Worm (Caenorhabditis elegans) whole organism, L1 larva: ENCODE results near the gene gcsh-1.

Source experiments
- C04F5.9 ChIP-seq: sonication (generic microtip); optimal IDR thresholded peaks from 2 replicates; lab custom pipeline; 2016; ENCODE audit warnings: missing genetic modification characterization, missing compliant biosample characterization
- C34B4.2 ChIP-seq: sonication (generic microtip); optimal IDR thresholded peaks from 2 replicates; lab custom pipeline; 2017; ENCODE audit warnings: mild to moderate bottlenecking, missing genetic modification characterization, missing compliant biosample characterization
- Y116A8C.19 ChIP-seq: sonication (generic microtip); optimal IDR thresholded peaks from 2 replicates; lab custom pipeline; 2016; ENCODE audit warnings: missing compliant biosample characterization, missing genetic modification characterization, borderline replicate concordance
- aly-2 ChIP-seq: fragments of 150-350 bp; optimal IDR thresholded peaks from 2 replicates; lab custom pipeline; 2014; ENCODE audit warnings: missing biosample characterization, missing genetic modification characterization
- ama-1 ChIP-seq: fragments of 150-350 bp; optimal IDR thresholded peaks from 2 replicates; lab custom pipeline; 2014
- blmp-1 ChIP-seq: fragments of 150-350 bp; optimal IDR thresholded peaks from 2 replicates; lab custom pipeline; 2014; ENCODE audit warnings: missing biosample characterization, missing genetic modification characterization
- ceh-8 ChIP-seq: fragments of 200-800 bp; sonication (Bioruptor generic); optimal IDR thresholded peaks from 2 replicates; lab custom pipeline; 2018; ENCODE audit warnings: mild to moderate bottlenecking, missing genetic modification characterization, moderate library complexity, missing compliant biosample characterization
- dpl-1 ChIP-seq, 3 experiments: fragments of 150-350 bp in 2 of 3; sonication (generic microtip) in 1 of 3; optimal IDR thresholded peaks; 2 replicates each; lab custom pipeline; 2014 to 2017; ENCODE audit warnings: missing biosample characterization in 3 of 3, missing genetic modification characterization in 3 of 3, missing genetic modification reagents in 3 of 3
- efl-1 ChIP-seq, 4 experiments: fragments of 150-350 bp; optimal IDR thresholded peaks in 3 of 4; peaks in 1 of 4; 1 replicate in 1 of 4; 2 replicates in 3 of 4; lab custom pipeline; 2014; ENCODE audit warnings: missing biosample characterization in 2 of 4, missing genetic modification characterization in 2 of 4, missing genetic modification reagents in 2 of 4
- efl-3 ChIP-seq: fragments of 200-800 bp; sonication (Bioruptor generic); optimal IDR thresholded peaks from 2 replicates; lab custom pipeline; 2018; ENCODE audit warnings: mild to moderate bottlenecking, missing genetic modification characterization, missing compliant biosample characterization
- egl-27 ChIP-seq, 2 experiments: fragments of 150-350 bp in 1 of 2; sonication (generic microtip); optimal IDR thresholded peaks; 3 replicates each; lab custom pipeline; 2017 to 2018; ENCODE audit warnings: missing biosample characterization in 2 of 2, missing genetic modification characterization in 2 of 2, missing genetic modification reagents in 2 of 2
- elt-2 ChIP-seq: sonication (generic microtip); optimal IDR thresholded peaks from 2 replicates; lab custom pipeline; 2016; ENCODE audit warnings: missing genetic modification characterization, mild to moderate bottlenecking, inconsistent platforms, missing compliant biosample characterization, missing genetic modification reagents
- ets-5 ChIP-seq: fragments of 200-800 bp; sonication (Bioruptor generic); IDR thresholded peaks from 2 replicates; pipeline ENCODE4 v1.3.6; 2022; ENCODE audit warnings: missing genetic modification characterization, missing compliant biosample characterization
- fkh-10 ChIP-seq: sonication (generic microtip); optimal IDR thresholded peaks from 2 replicates; lab custom pipeline; 2017; ENCODE audit warnings: missing biosample characterization, missing genetic modification reagents, missing genetic modification characterization
- fkh-8 ChIP-seq: sonication (generic microtip); optimal IDR thresholded peaks from 2 replicates; lab custom pipeline; 2016; ENCODE audit warnings: mild to moderate bottlenecking, missing genetic modification characterization, missing compliant biosample characterization
- fos-1 ChIP-seq: fragments of 150-350 bp; optimal IDR thresholded peaks from 2 replicates; lab custom pipeline; 2014; ENCODE audit warnings: missing biosample characterization, missing genetic modification characterization
- hlh-17 ChIP-seq: fragments of 200-800 bp; sonication (Bioruptor generic); optimal IDR thresholded peaks from 2 replicates; lab custom pipeline; 2018; ENCODE audit warnings: missing genetic modification characterization, mild to moderate bottlenecking, missing compliant biosample characterization, moderate library complexity, borderline replicate concordance
- lin-14 ChIP-seq: fragments of 200-800 bp; sonication (Bioruptor generic); optimal IDR thresholded peaks from 2 replicates; lab custom pipeline; 2018; ENCODE audit warnings: mild to moderate bottlenecking, missing genetic modification characterization, moderate library complexity, missing compliant biosample characterization
- lin-35 ChIP-seq, 2 experiments: fragments of 150-350 bp; optimal IDR thresholded peaks; 2 replicates each; lab custom pipeline; 2014; ENCODE audit warnings: missing biosample characterization in 2 of 2, missing genetic modification characterization in 2 of 2, missing genetic modification reagents in 2 of 2
- lin-39 ChIP-seq: fragments of 150-350 bp; optimal IDR thresholded peaks from 2 replicates; lab custom pipeline; 2014; ENCODE audit warnings: missing biosample characterization, missing genetic modification reagents, missing genetic modification characterization
- mab-9 ChIP-seq: fragments of 200-800 bp; sonication (Bioruptor generic); IDR thresholded peaks from 2 replicates; pipeline ENCODE4 v1.3.6; 2022; ENCODE audit warnings: missing genetic modification reagents, missing genetic modification characterization, missing compliant biosample characterization
- mef-2 ChIP-seq: fragments of 150-350 bp; optimal IDR thresholded peaks from 2 replicates; lab custom pipeline; 2014; ENCODE audit warnings: missing biosample characterization, missing genetic modification characterization
- mep-1 ChIP-seq: fragments of 150-350 bp; optimal IDR thresholded peaks from 2 replicates; lab custom pipeline; 2014; ENCODE audit warnings: missing biosample characterization, missing genetic modification characterization
- nhr-12 ChIP-seq: sonication (generic microtip); optimal IDR thresholded peaks from 2 replicates; lab custom pipeline; 2017; ENCODE audit warnings: missing biosample characterization, missing genetic modification characterization
- nhr-19 ChIP-seq: fragments of 200-800 bp; sonication (Bioruptor generic); conservative IDR thresholded peaks from 2 replicates; pipeline ENCODE4 v1.3.6; 2022; ENCODE audit warnings: missing genetic modification characterization, missing compliant biosample characterization
- nhr-20 ChIP-seq: sonication (generic microtip); optimal IDR thresholded peaks from 2 replicates; lab custom pipeline; 2016; ENCODE audit warnings: mild to moderate bottlenecking, missing genetic modification characterization, missing compliant biosample characterization
- nhr-71 ChIP-seq: sonication (generic microtip); optimal IDR thresholded peaks from 2 replicates; lab custom pipeline; 2016; ENCODE audit warnings: mild to moderate bottlenecking, missing genetic modification characterization, moderate library complexity, missing compliant biosample characterization
- nhr-76 ChIP-seq: sonication (generic microtip); optimal IDR thresholded peaks from 2 replicates; lab custom pipeline; 2017; ENCODE audit warnings: missing biosample characterization, missing genetic modification characterization
- nhr-77 ChIP-seq: fragments of 150-350 bp; optimal IDR thresholded peaks from 2 replicates; lab custom pipeline; 2014; ENCODE audit warnings: missing biosample characterization, missing genetic modification characterization
- nhr-84 ChIP-seq: sonication (generic microtip); optimal IDR thresholded peaks from 2 replicates; lab custom pipeline; 2017; ENCODE audit warnings: missing biosample characterization, missing genetic modification characterization
- nhr-85 ChIP-seq: sonication (generic microtip); peaks from one replicate; lab custom pipeline; 2016; ENCODE audit warnings: missing genetic modification characterization, inconsistent platforms, missing compliant biosample characterization
- nhr-90 ChIP-seq: sonication (generic microtip); optimal IDR thresholded peaks from 2 replicates; lab custom pipeline; 2016; ENCODE audit warnings: mild to moderate bottlenecking, missing genetic modification characterization, missing compliant biosample characterization; ENCODE audit not compliant: poor library complexity
- rnt-1 ChIP-seq: sonication (generic microtip); optimal IDR thresholded peaks from 2 replicates; lab custom pipeline; 2016; ENCODE audit warnings: mild to moderate bottlenecking, missing genetic modification characterization, moderate library complexity, missing compliant biosample characterization
- snu-23 ChIP-seq: sonication (generic microtip); optimal IDR thresholded peaks from 2 replicates; lab custom pipeline; 2016; ENCODE audit warnings: missing genetic modification characterization, missing compliant biosample characterization
- sup-37 ChIP-seq: fragments of 200-800 bp; sonication (Bioruptor generic); optimal IDR thresholded peaks from 2 replicates; lab custom pipeline; 2018; ENCODE audit warnings: mild to moderate bottlenecking, missing genetic modification characterization, missing compliant biosample characterization
- tlp-1 ChIP-seq: fragments of 150-350 bp; optimal IDR thresholded peaks from 2 replicates; lab custom pipeline; 2014; ENCODE audit warnings: missing biosample characterization, missing genetic modification characterization
- unc-30 ChIP-seq: sonication (generic microtip); optimal IDR thresholded peaks from 2 replicates; lab custom pipeline; 2017; ENCODE audit warnings: missing biosample characterization, missing genetic modification characterization
- unc-62 ChIP-seq: fragments of 150-350 bp; optimal IDR thresholded peaks from 2 replicates; lab custom pipeline; 2014; ENCODE audit warnings: missing biosample characterization, missing genetic modification reagents, missing genetic modification characterization
- unc-86 ChIP-seq: sonication (generic microtip); optimal IDR thresholded peaks from 2 replicates; lab custom pipeline; 2016; ENCODE audit warnings: missing genetic modification characterization, missing compliant biosample characterization
- unc-98 ChIP-seq: fragments of 200-800 bp; sonication (Bioruptor generic); IDR thresholded peaks from 2 replicates; pipeline ENCODE4 v1.3.6; 2022; ENCODE audit warnings: missing genetic modification characterization, missing compliant biosample characterization
- zag-1 ChIP-seq: fragments of 150-350 bp; optimal IDR thresholded peaks from 2 replicates; lab custom pipeline; 2014; ENCODE audit warnings: missing biosample characterization, missing genetic modification characterization
- zip-4 ChIP-seq: fragments of 200-800 bp; sonication (Bioruptor generic); optimal IDR thresholded peaks from 2 replicates; lab custom pipeline; 2018; ENCODE audit warnings: mild to moderate bottlenecking, missing genetic modification characterization, moderate library complexity, missing compliant biosample characterization
- ztf-11 ChIP-seq, 2 experiments: sonication (generic microtip); optimal IDR thresholded peaks; 2 replicates each; lab custom pipeline; 2016 to 2017; ENCODE audit warnings: missing genetic modification characterization in 2 of 2, missing biosample characterization in 1 of 2, missing compliant biosample characterization in 1 of 2

Gene gcsh-1

ce11 chrX:14508823-14509259 lies 6.0 kb downstream of the gcsh-1 start (continued):
- TF ChIP-seq nhr-19 (GFP tag; lab: Robert Waterston, UW) = peak; percentile 61
- no peak for TF ChIP-seq fos-1 (tag; lab: Kevin White, UChicago)
- no peak for TF ChIP-seq C34B4.2 (tag; lab: Kevin White, UChicago)
- peak; percentile 98 for TF ChIP-seq nhr-85 (tag; lab: Kevin White, UChicago)
- no peak for TF ChIP-seq tlp-1 (tag; lab: Kevin White, UChicago)
- TF ChIP-seq blmp-1 = peak; percentile 85
- peak; percentile 94 for TF ChIP-seq lin-14 (GFP tag; lab: Kevin White, UChicago)
- TF ChIP-seq hlh-17 (GFP tag; lab: Kevin White, UChicago) = no peak
- TF ChIP-seq elt-2 (tag; lab: Kevin White, UChicago) = no peak
- no peak for TF ChIP-seq sup-37 (GFP tag; lab: Kevin White, UChicago)
- TF ChIP-seq unc-30 (tag; lab: Kevin White, UChicago) = no peak
- no peak for TF ChIP-seq aly-2
- TF ChIP-seq unc-86 = no peak
- TF ChIP-seq nhr-76 (tag; lab: Kevin White, UChicago) = no peak
- no peak for TF ChIP-seq zag-1
- no peak for TF ChIP-seq fkh-8 (tag; lab: Kevin White, UChicago)
- no peak for TF ChIP-seq Y116A8C.19 (tag; lab: Kevin White, UChicago)
- no peak for TF ChIP-seq ets-5 (GFP tag; lab: Robert Waterston, UW)
- TF ChIP-seq ztf-11 (tag; optimal IDR thresholded peaks at IDR 0.05; lab: Kevin White, UChicago) = no peak
- TF ChIP-seq unc-98 = no peak
- TF ChIP-seq efl-3 (GFP tag; lab: Kevin White, UChicago) = no peak
- TF ChIP-seq nhr-90 (tag; lab: Kevin White, UChicago) = peak; percentile 35
- peak; percentile 77 for TF ChIP-seq lin-39
- TF ChIP-seq nhr-20 (tag; lab: Kevin White, UChicago) = peak; percentile 69
- TF ChIP-seq nhr-12 (tag; lab: Kevin White, UChicago) = no peak
- no peak for TF ChIP-seq fkh-10
- TF ChIP-seq rnt-1 (tag; lab: Kevin White, UChicago) = peak; percentile 84
- peak; percentile 85 for TF ChIP-seq mep-1 (tag; lab: Kevin White, UChicago)
- TF ChIP-seq mab-9 (GFP tag; lab: Robert Waterston, UW) = no peak
- TF ChIP-seq dpl-1 (GFP tag; optimal IDR thresholded peaks at IDR 0.05; lab: Kevin White, UChicago) = peak in 1 of 3 experiments; percentile 8
- no peak for TF ChIP-seq ceh-8 (GFP tag; lab: Kevin White, UChicago)
- peak in 1 of 2 experiments; percentile 5 for TF ChIP-seq efl-1 (optimal IDR thresholded peaks at IDR 0.05; lab: Kevin White, UChicago)
- peak in 1 of 2 experiments; percentile 36 for TF ChIP-seq efl-1 (GFP tag; optimal IDR thresholded peaks at IDR 0.05 in 1 of 2; lab: Kevin White, UChicago)
- TF ChIP-seq egl-27 (tag; optimal IDR thresholded peaks at IDR 0.05; lab: Kevin White, UChicago) = peak in 1 of 2 experiments; percentile 70
- no peak for TF ChIP-seq nhr-84 (tag; lab: Kevin White, UChicago)
- peak; percentile 13 for TF ChIP-seq nhr-77 (tag; lab: Kevin White, UChicago)
- peak; percentile 65 for TF ChIP-seq snu-23 (GFP tag; lab: Kevin White, UChicago)
- no peak for TF ChIP-seq ama-1 (lab: Kevin White, UChicago)
- TF ChIP-seq lin-35 (GFP tag; optimal IDR thresholded peaks at IDR 0.05; lab: Kevin White, UChicago) = peak in 1 of 2 experiments; percentile 36
- no peak for TF ChIP-seq mef-2 (tag; lab: Kevin White, UChicago)
- TF ChIP-seq zip-4 (GFP tag; lab: Kevin White, UChicago) = no peak
- peak; percentile 85 for TF ChIP-seq nhr-71 (tag; lab: Kevin White, UChicago)
- no peak for TF ChIP-seq unc-62 (GFP tag; lab: Kevin White, UChicago)
- TF ChIP-seq C04F5.9 (tag; lab: Kevin White, UChicago) = no peak
